Worm (Caenorhabditis elegans) whole organism, L4/young adult: Measurements from ENCODE around the gene C03A3.3.

ENCODE experiments used
- W03F9.2 ChIP-seq: fragments of 150-350 bp; optimal IDR thresholded peaks from 2 replicates; lab custom pipeline; 2014; ENCODE audit warnings: missing biosample characterization, missing genetic modification characterization
- him-1 ChIP-seq: sonication (generic microtip); optimal IDR thresholded peaks from 2 replicates; lab custom pipeline; 2016; ENCODE audit warnings: missing genotype, missing genetic modification reagents, missing genetic modification characterization, missing compliant biosample characterization

ce11 chrX:11281148-11281547 lies 12.3 kb upstream of the C03A3.3 start, which contains the start of gene F38B2.6:
- no peak for TF ChIP-seq him-1 (tag; lab: Kevin White, UChicago)
- no peak for TF ChIP-seq W03F9.2
